Worm (Caenorhabditis elegans) whole organism, L4 larva: ENCODE measurements around the gene clh-4.

Experiments
- T26A8.4 ChIP-seq: fragments of 200-800 bp; sonication (Bioruptor generic); IDR thresholded peaks from 2 replicates; pipeline ENCODE4 v1.3.6; 2022; ENCODE audit warnings: missing genetic modification characterization, missing compliant biosample characterization
- Y105C5A.15 ChIP-seq: fragments of 200-800 bp; sonication (Bioruptor generic); IDR thresholded peaks from 2 replicates; pipeline ENCODE4 v1.3.6; 2022; ENCODE audit warnings: missing genetic modification characterization, missing compliant biosample characterization
- aha-1 ChIP-seq: fragments of 150-350 bp; peaks from one replicate; lab custom pipeline; 2014; ENCODE audit warnings: missing biosample characterization, missing genetic modification characterization
- ceh-20 ChIP-seq: fragments of 200-800 bp; sonication (Bioruptor generic); IDR thresholded peaks from 2 replicates; pipeline ENCODE4 v1.3.6; 2022; ENCODE audit warnings: missing genetic modification reagents, missing genetic modification characterization, missing compliant biosample characterization
- ceh-28 ChIP-seq: fragments of 150-350 bp; optimal IDR thresholded peaks from 2 replicates; lab custom pipeline; 2014; ENCODE audit warnings: missing biosample characterization, missing genetic modification reagents, missing genetic modification characterization
- ceh-44 ChIP-seq: fragments of 200-800 bp; sonication (Bioruptor generic); IDR thresholded peaks from 2 replicates; pipeline ENCODE4 v1.3.6; 2022; ENCODE audit warnings: missing genetic modification reagents, missing genetic modification characterization, missing compliant biosample characterization
- ctbp-1 ChIP-seq: fragments of 200-800 bp; sonication (Bioruptor generic); IDR thresholded peaks from 2 replicates; pipeline ENCODE4 v1.3.6; 2022; ENCODE audit warnings: missing genetic modification reagents, missing genetic modification characterization, missing compliant biosample characterization
- daf-12 ChIP-seq: fragments of 150-350 bp; optimal IDR thresholded peaks from 2 replicates; lab custom pipeline; 2014; ENCODE audit warnings: missing biosample characterization, missing genetic modification reagents, missing genetic modification characterization
- daf-16 ChIP-seq, 3 experiments: sonication (generic microtip); optimal IDR thresholded peaks; 2 replicates each; lab custom pipeline; 2016 to 2017; ENCODE audit warnings: missing genetic modification characterization in 3 of 3, missing genetic modification reagents in 3 of 3, mild to moderate bottlenecking in 2 of 3, missing compliant biosample characterization in 2 of 3, missing biosample characterization in 1 of 3, moderate library complexity in 1 of 3
- dmd-6 ChIP-seq: fragments of 200-800 bp; sonication (Bioruptor generic); IDR thresholded peaks from 2 replicates; pipeline ENCODE4 v1.3.6; 2022; ENCODE audit warnings: missing genetic modification reagents, missing genetic modification characterization, missing compliant biosample characterization
- duxl-1 ChIP-seq: sonication (generic microtip); optimal IDR thresholded peaks from 2 replicates; lab custom pipeline; 2016; ENCODE audit warnings: mild to moderate bottlenecking, missing genetic modification characterization, moderate library complexity, missing compliant biosample characterization; ENCODE audit not compliant: poor library complexity
- egl-43 ChIP-seq: fragments of 200-800 bp; sonication (Bioruptor generic); IDR thresholded peaks from 2 replicates; pipeline ENCODE4 v1.3.6; 2022; ENCODE audit warnings: missing genetic modification reagents, missing genetic modification characterization, missing compliant biosample characterization
- fkh-10 ChIP-seq: fragments of 150-350 bp; optimal IDR thresholded peaks from 2 replicates; lab custom pipeline; 2014; ENCODE audit warnings: missing biosample characterization, missing genetic modification reagents, missing genetic modification characterization
- fos-1 ChIP-seq: fragments of 150-350 bp; optimal IDR thresholded peaks from 2 replicates; lab custom pipeline; 2014; ENCODE audit warnings: missing biosample characterization, missing genetic modification characterization
- hlh-11 ChIP-seq: fragments of 200-800 bp; sonication (Bioruptor generic); optimal IDR thresholded peaks from 2 replicates; lab custom pipeline; 2018; ENCODE audit warnings: mild to moderate bottlenecking, missing genetic modification characterization, missing compliant biosample characterization
- hlh-30 ChIP-seq: sonication (generic microtip); optimal IDR thresholded peaks from 2 replicates; lab custom pipeline; 2017; ENCODE audit warnings: antibody characterized with exemption, mild to moderate bottlenecking, missing genetic modification characterization, missing compliant biosample characterization; ENCODE audit not compliant: insufficient read depth
- lin-1 ChIP-seq: fragments of 200-800 bp; sonication (Bioruptor generic); IDR thresholded peaks from 2 replicates; pipeline ENCODE4 v1.3.6; 2022; ENCODE audit warnings: missing genetic modification reagents, missing genetic modification characterization, missing compliant biosample characterization
- lin-13 ChIP-seq: fragments of 150-350 bp; optimal IDR thresholded peaks from 2 replicates; lab custom pipeline; 2014; ENCODE audit warnings: missing biosample characterization, missing genetic modification reagents, missing genetic modification characterization
- madf-5 ChIP-seq, 2 experiments: fragments of 200-800 bp; sonication (Bioruptor generic); IDR thresholded peaks; 2 replicates each; pipeline ENCODE4 v1.3.6; 2022; ENCODE audit warnings: missing compliant biosample characterization in 2 of 2, missing genetic modification characterization in 2 of 2
- mdl-1 ChIP-seq, 2 experiments: fragments of 150-350 bp in 1 of 2; sonication (generic microtip) in 1 of 2; optimal IDR thresholded peaks; 2 replicates each; lab custom pipeline; 2014 to 2017; ENCODE audit warnings: missing biosample characterization in 2 of 2, missing genetic modification characterization in 2 of 2
- mxl-3 ChIP-seq: fragments of 200-800 bp; sonication (Bioruptor generic); optimal IDR thresholded peaks from 2 replicates; lab custom pipeline; 2018; ENCODE audit warnings: mild to moderate bottlenecking, missing genetic modification characterization, missing compliant biosample characterization
- nhr-102 ChIP-seq: sonication (generic microtip); optimal IDR thresholded peaks from 2 replicates; lab custom pipeline; 2016; ENCODE audit warnings: mild to moderate bottlenecking, missing genetic modification characterization, moderate library complexity, missing compliant biosample characterization
- nhr-42 ChIP-seq: fragments of 200-800 bp; sonication (Bioruptor generic); IDR thresholded peaks from 2 replicates; pipeline ENCODE4 v1.3.6; 2022; ENCODE audit warnings: missing genetic modification characterization, missing compliant biosample characterization
- nhr-77 ChIP-seq: fragments of 150-350 bp; optimal IDR thresholded peaks from 2 replicates; lab custom pipeline; 2014; ENCODE audit warnings: missing biosample characterization, missing genetic modification characterization
- rbr-2 ChIP-seq: sonication (generic microtip); optimal IDR thresholded peaks from 2 replicates; lab custom pipeline; 2016; ENCODE audit warnings: missing genotype, missing genetic modification characterization, missing compliant biosample characterization
- set-16 ChIP-seq: fragments of 200-800 bp; sonication (Bioruptor generic); IDR thresholded peaks from 2 replicates; pipeline ENCODE4 v1.3.6; 2022; ENCODE audit warnings: missing genetic modification reagents, missing genetic modification characterization, missing compliant biosample characterization
- snpc-4 ChIP-seq: fragments of 150-350 bp; optimal IDR thresholded peaks from 2 replicates; lab custom pipeline; 2014; ENCODE audit warnings: missing biosample characterization, missing genetic modification characterization
- unc-39 ChIP-seq: sonication (generic microtip); optimal IDR thresholded peaks from 2 replicates; lab custom pipeline; 2017; ENCODE audit warnings: missing biosample characterization, missing genetic modification characterization
- unc-62 ChIP-seq, 3 experiments: fragments of 150-350 bp in 1 of 3; sonication (generic microtip); optimal IDR thresholded peaks in 2 of 3; peaks in 1 of 3; 1 replicate in 1 of 3; 2 replicates in 2 of 3; lab custom pipeline; 2014 to 2017; ENCODE audit warnings: missing biosample characterization in 3 of 3, missing genetic modification characterization in 3 of 3, missing genetic modification reagents in 3 of 3, missing genotype in 1 of 3
- vab-7 ChIP-seq: fragments of 200-800 bp; sonication (Bioruptor generic); IDR thresholded peaks from 2 replicates; pipeline ENCODE4 v1.3.6; 2022; ENCODE audit warnings: missing genetic modification reagents, missing genetic modification characterization, missing compliant biosample characterization
- zfp-3 ChIP-seq: fragments of 200-800 bp; sonication (Bioruptor generic); conservative IDR thresholded peaks from 2 replicates; pipeline ENCODE4 v1.3.6; 2022; ENCODE audit warnings: missing genetic modification reagents, missing genetic modification characterization, missing compliant biosample characterization
- ztf-11 ChIP-seq: fragments of 150-350 bp; optimal IDR thresholded peaks from 2 replicates; lab custom pipeline; 2014; ENCODE audit warnings: missing biosample characterization, missing genetic modification characterization

clh-4 gene

ce11 chrX:4137452-4138164 lies 37.2 kb upstream of the clh-4 start (continued):
- TF ChIP-seq daf-12 (no peak), ztf-11 (no peak), rbr-2 (tag; lab: Kevin White, UChicago) (peak; percentile 53), unc-39 (no peak), duxl-1 (tag; lab: Kevin White, UChicago) (no peak), ctbp-1 (GFP tag; lab: Robert Waterston, UW) (peak; percentile 59), lin-1 (0 out of 2 replicates have a peak, but pooled peaks have one; percentile 9), daf-16 (GFP tag; optimal IDR thresholded peaks at IDR 0.05; lab: Kevin White, UChicago) (peak in 1 of 2 experiments; percentile 9), daf-16 (tag; optimal IDR thresholded peaks at IDR 0.05; lab: Kevin White, UChicago) (peak; percentile 51), ceh-20 (0 out of 2 replicates have a peak, but pooled peaks have one; percentile 10), mxl-3 (GFP tag; lab: Kevin White, UChicago) (peak; percentile 12), fkh-10 (GFP tag; lab: Kevin White, UChicago) (no peak), ceh-44 (GFP tag; lab: Robert Waterston, UW) (no peak), hlh-30 (tag; lab: Kevin White, UChicago) (peak; percentile 9), mdl-1 (tag; optimal IDR thresholded peaks at IDR 0.05; lab: Kevin White, UChicago) (peak in 1 of 2 experiments; percentile 75), nhr-77 (tag; lab: Kevin White, UChicago) (peak; percentile 49), vab-7 (GFP tag; lab: Robert Waterston, UW) (no peak), Y105C5A.15 (GFP tag; lab: Robert Waterston, UW) (no peak), lin-13 (GFP tag; lab: Kevin White, UChicago) (no peak), egl-43 (GFP tag; lab: Robert Waterston, UW) (no peak), dmd-6 (GFP tag; lab: Robert Waterston, UW) (peak; percentile 45), ceh-28 (no peak), hlh-11 (tag; lab: Kevin White, UChicago) (peak; percentile 64), set-16 (no peak), madf-5 (GFP tag; IDR thresholded peaks at IDR 0.05; lab: Robert Waterston, UW) (no peak)

DNA sequence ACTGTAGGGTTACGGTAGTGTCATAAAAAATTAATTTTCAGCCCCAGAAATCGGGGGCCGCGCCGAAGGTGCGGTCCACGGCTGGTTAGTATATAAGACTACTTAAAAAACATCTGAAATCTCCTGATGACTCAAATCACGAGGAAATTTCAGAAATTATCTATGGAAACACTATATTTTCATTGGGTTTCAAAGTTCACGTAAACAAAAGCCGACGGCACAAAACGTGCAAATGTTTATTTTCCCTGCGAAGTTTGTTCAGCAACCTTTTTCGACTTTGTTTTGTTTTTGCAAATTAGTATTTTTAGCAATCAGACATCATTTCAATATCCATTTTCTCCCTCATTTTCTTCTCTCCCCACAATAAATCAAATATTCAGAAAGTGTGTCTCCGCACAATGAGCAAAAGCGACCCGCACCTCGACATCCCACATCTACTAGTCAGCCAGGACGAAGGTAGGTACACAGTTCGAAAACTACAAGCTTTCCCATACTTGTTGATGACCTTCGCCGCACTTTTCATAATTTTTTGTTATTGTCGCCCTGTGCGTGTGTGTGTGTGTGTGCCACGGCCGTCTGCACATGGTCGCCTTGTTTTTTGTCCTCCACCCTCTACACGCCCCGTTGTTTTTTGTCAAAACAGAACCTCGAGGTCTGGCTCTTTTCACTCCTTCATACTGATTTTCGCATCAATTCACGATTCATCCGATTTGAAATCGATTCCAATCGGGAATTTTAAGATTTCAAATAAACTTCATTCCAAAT lies 36.4 kb upstream of the clh-4 start:
- TF ChIP-seq aha-1 (tag; lab: Kevin White, UChicago) (peak; percentile 93), T26A8.4 (GFP tag; lab: Robert Waterston, UW) (0 out of 2 replicates have a peak, but pooled peaks have one; percentile 8), nhr-102 (no peak), mxl-3 (GFP tag; lab: Kevin White, UChicago) (peak; percentile 46), hlh-30 (tag; lab: Kevin White, UChicago) (peak; percentile 63), zfp-3 (GFP tag; lab: Robert Waterston, UW) (no peak), nhr-42 (0 out of 2 replicates have a peak, but pooled peaks have one; percentile 17), mdl-1 (tag; optimal IDR thresholded peaks at IDR 0.05; lab: Kevin White, UChicago) (peak in 1 of 2 experiments; percentile 43), daf-16 (GFP tag; optimal IDR thresholded peaks at IDR 0.05; lab: Kevin White, UChicago) (no peak), daf-16 (tag; optimal IDR thresholded peaks at IDR 0.05; lab: Kevin White, UChicago) (peak; percentile 53), hlh-11 (tag; lab: Kevin White, UChicago) (peak; percentile 12), snpc-4 (no peak)

DNA sequence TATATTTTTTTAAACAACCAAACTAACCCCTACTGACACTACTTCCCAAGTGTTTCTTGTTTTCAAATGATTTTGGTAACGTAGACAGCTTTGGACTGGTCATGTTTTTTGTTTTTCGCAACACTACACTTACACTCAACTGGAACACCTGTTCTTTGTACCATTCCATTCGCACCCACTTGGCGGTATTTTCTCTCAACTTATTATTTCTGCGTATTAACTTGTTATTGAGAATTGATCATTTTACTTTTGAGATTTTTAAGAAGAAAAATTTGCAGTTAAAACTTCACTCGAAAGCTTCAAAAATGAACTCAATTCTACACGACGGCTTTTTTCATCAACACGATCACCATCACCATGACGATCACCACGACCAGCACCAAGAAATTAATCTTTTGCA lies 34.5 kb upstream of the clh-4 start, which contains the start of gene ZK470.2:
Gene ZK470.2 (plus strand): TSS at position 301 of the 400 bp plus-strand sequence.
- TF ChIP-seq fos-1 (tag; lab: Kevin White, UChicago), result no peak
- TF ChIP-seq unc-62 (GFP tag; optimal IDR thresholded peaks at IDR 0.05 in 1 of 2; lab: Kevin White, UChicago), result peak in 1 of 2 experiments; percentile 72
- TF ChIP-seq unc-62 (tag; optimal IDR thresholded peaks at IDR 0.05; lab: Kevin White, UChicago), result no peak
